Fruit fly (Drosophila melanogaster) whole organism, embryonic: ENCODE results near the gene Atat.

ENCODE experiments used
- CG10209 ChIP-seq: fragments of 200-800 bp; sonication (Bioruptor generic); optimal IDR thresholded peaks from 3 replicates; lab custom pipeline; 2017; ENCODE audit warnings: missing biosample characterization, mild to moderate bottlenecking, missing genetic modification characterization, missing genetic modification reagents
- CG11093 ChIP-seq: fragments of 200-800 bp; sonication (Bioruptor generic); IDR thresholded peaks from 3 replicates; pipeline ENCODE4 v1.3.6; 2022; ENCODE audit warnings: missing biosample characterization, missing genetic modification characterization
- CG11456 ChIP-seq: fragments of 200-800 bp; sonication (Bioruptor generic); IDR thresholded peaks from 3 replicates; pipeline ENCODE4 v1.3.6; 2022; ENCODE audit warnings: missing biosample characterization, missing genetic modification characterization
- CG13296 ChIP-seq: fragments of 200-800 bp; sonication (Bioruptor generic); optimal IDR thresholded peaks from 3 replicates; lab custom pipeline; 2018; ENCODE audit warnings: missing biosample characterization, mild to moderate bottlenecking, missing genetic modification characterization
- CG13775 ChIP-seq: fragments of 200-800 bp; sonication (Bioruptor generic); optimal IDR thresholded peaks from 3 replicates; lab custom pipeline; 2017; ENCODE audit warnings: missing biosample characterization, mild to moderate bottlenecking, missing genetic modification characterization
- CG14050 ChIP-seq: fragments of 200-800 bp; sonication (Bioruptor generic); IDR thresholded peaks from 3 replicates; pipeline ENCODE4 v1.3.6; 2022; ENCODE audit warnings: missing biosample characterization, missing genetic modification characterization
- CG15011 ChIP-seq: fragments of 200-800 bp; sonication (Bioruptor generic); optimal IDR thresholded peaks from 3 replicates; lab custom pipeline; 2018; ENCODE audit warnings: missing biosample characterization, mild to moderate bottlenecking, missing genetic modification characterization
- CG15269 ChIP-seq: fragments of 200-800 bp; sonication (Bioruptor generic); optimal IDR thresholded peaks from 2 replicates; lab custom pipeline; 2018; ENCODE audit warnings: missing biosample characterization, mild to moderate bottlenecking, missing genetic modification characterization, moderate library complexity
- CG30403 ChIP-seq: fragments of 200-800 bp; sonication (Bioruptor generic); optimal IDR thresholded peaks from 3 replicates; lab custom pipeline; 2016; ENCODE audit warnings: missing biosample characterization, missing genetic modification characterization
- CG30431 ChIP-seq: fragments of 200-800 bp; sonication (Bioruptor generic); optimal IDR thresholded peaks from 2 replicates; lab custom pipeline; 2017; ENCODE audit warnings: missing biosample characterization, missing genetic modification characterization
- CG32532 ChIP-seq: fragments of 200-800 bp; sonication (Bioruptor generic); IDR thresholded peaks from 2 replicates; pipeline ENCODE4 v1.3.6; 2022; ENCODE audit warnings: missing biosample characterization, missing genetic modification characterization
- CG32767 ChIP-seq: fragments of 200-800 bp; sonication (Bioruptor generic); IDR thresholded peaks from 2 replicates; pipeline ENCODE4 v1.3.6; 2022; ENCODE audit warnings: missing biosample characterization, missing genetic modification characterization
- CG3281 ChIP-seq: fragments of 200-800 bp; sonication (Bioruptor generic); optimal IDR thresholded peaks from 3 replicates; lab custom pipeline; 2017; ENCODE audit warnings: missing biosample characterization, mild to moderate bottlenecking, missing genetic modification characterization
- CG42726 ChIP-seq: fragments of 200-800 bp; sonication (Bioruptor generic); IDR thresholded peaks from 2 replicates; pipeline ENCODE4 v1.3.6; 2022; ENCODE audit warnings: missing biosample characterization, missing genetic modification characterization; ENCODE audit not compliant: partially characterized antibody
- CG43689 ChIP-seq: fragments of 200-800 bp; sonication (Bioruptor generic); IDR thresholded peaks from 2 replicates; pipeline ENCODE4 v1.3.6; 2022; ENCODE audit warnings: missing biosample characterization, missing genetic modification characterization
- CG5953 ChIP-seq: fragments of 200-800 bp; sonication (Bioruptor generic); IDR thresholded peaks from 2 replicates; pipeline ENCODE4 v1.3.6; 2022; ENCODE audit warnings: missing biosample characterization, missing genetic modification characterization
- CG6175 ChIP-seq: fragments of 200-800 bp; sonication (Bioruptor generic); IDR thresholded peaks from 3 replicates; pipeline ENCODE4 v1.3.6; 2022; ENCODE audit warnings: missing biosample characterization, missing genetic modification characterization
- CG6854 ChIP-seq: fragments of 200-800 bp; sonication (Bioruptor generic); optimal IDR thresholded peaks from 3 replicates; lab custom pipeline; 2017; ENCODE audit warnings: missing biosample characterization, mild to moderate bottlenecking, missing genetic modification characterization
- CG7271 ChIP-seq: fragments of 200-800 bp; sonication (Bioruptor generic); optimal IDR thresholded peaks from 2 replicates; lab custom pipeline; 2018; ENCODE audit warnings: missing biosample characterization, mild to moderate bottlenecking, missing genetic modification characterization, moderate library complexity
- Chrac-16 ChIP-seq: fragments of 200-800 bp; sonication (Bioruptor generic); optimal IDR thresholded peaks from 3 replicates; lab custom pipeline; 2016; ENCODE audit warnings: missing biosample characterization, missing genetic modification characterization
- Dek ChIP-seq: fragments of 200-800 bp; sonication (Bioruptor generic); optimal IDR thresholded peaks from 3 replicates; lab custom pipeline; 2019; ENCODE audit warnings: missing biosample characterization, mild to moderate bottlenecking, missing genetic modification characterization, moderate library complexity
- Doc3 ChIP-seq: fragments of 200-800 bp; sonication (Bioruptor generic); IDR thresholded peaks from 3 replicates; pipeline ENCODE4 v1.3.6; 2022; ENCODE audit warnings: missing biosample characterization, missing genetic modification characterization; ENCODE audit not compliant: partially characterized antibody
- Dp ChIP-seq: fragments of 200-800 bp; sonication (Bioruptor generic); optimal IDR thresholded peaks from 2 replicates; lab custom pipeline; 2018; ENCODE audit warnings: missing biosample characterization, mild to moderate bottlenecking, missing genetic modification characterization, moderate library complexity
- Drgx ChIP-seq: fragments of 200-800 bp; sonication (Bioruptor generic); IDR thresholded peaks from 2 replicates; pipeline ENCODE4 v1.3.6; 2022; ENCODE audit warnings: missing biosample characterization, missing genetic modification characterization
- Hey ChIP-seq: fragments of 200-800 bp; sonication (Bioruptor generic); optimal IDR thresholded peaks from 3 replicates; lab custom pipeline; 2018; ENCODE audit warnings: missing biosample characterization, mild to moderate bottlenecking, missing genetic modification characterization
- HmgZ ChIP-seq: fragments of 200-800 bp; sonication (Bioruptor generic); optimal IDR thresholded peaks from 2 replicates; lab custom pipeline; 2018; ENCODE audit warnings: missing biosample characterization, mild to moderate bottlenecking, missing genetic modification characterization
- Oaz ChIP-seq: fragments of 200-800 bp; sonication (Bioruptor generic); IDR thresholded peaks from 2 replicates; pipeline ENCODE4 v1.3.6; 2022; ENCODE audit warnings: missing biosample characterization, missing genetic modification characterization
- Rfx ChIP-seq: fragments of 200-800 bp; sonication (Bioruptor generic); IDR thresholded peaks from 2 replicates; pipeline ENCODE4 v1.3.6; 2022; ENCODE audit warnings: missing biosample characterization, missing genetic modification characterization
- Tbp ChIP-seq: fragments of >200 bp; optimal IDR thresholded peaks from 2 replicates; lab custom pipeline; 2018; ENCODE audit warnings: missing biosample characterization, missing genetic modification characterization
- ab ChIP-seq: fragments of 200-800 bp; sonication (Bioruptor generic); optimal IDR thresholded peaks from 2 replicates; lab custom pipeline; 2016; ENCODE audit warnings: missing biosample characterization, missing genetic modification characterization
- ap ChIP-seq: fragments of 200-800 bp; sonication (Bioruptor generic); IDR thresholded peaks from 2 replicates; pipeline ENCODE4 v1.3.6; 2022; ENCODE audit warnings: missing biosample characterization, missing genetic modification characterization
- bowl ChIP-seq: fragments of 200-800 bp; sonication (Bioruptor generic); IDR thresholded peaks from 2 replicates; pipeline ENCODE4 v1.3.6; 2022; ENCODE audit warnings: missing biosample characterization, missing genetic modification characterization
- btn ChIP-seq: fragments of 200-800 bp; sonication (Bioruptor generic); optimal IDR thresholded peaks from 2 replicates; lab custom pipeline; 2016; ENCODE audit warnings: missing biosample characterization, missing genetic modification characterization
- da ChIP-seq: fragments of 200-800 bp; sonication (Bioruptor generic); optimal IDR thresholded peaks from 2 replicates; lab custom pipeline; 2016; ENCODE audit warnings: missing biosample characterization, missing genetic modification characterization
- dm ChIP-seq: fragments of 200-800 bp; sonication (Bioruptor generic); optimal IDR thresholded peaks from 3 replicates; lab custom pipeline; 2016; ENCODE audit warnings: missing biosample characterization, missing genetic modification characterization
- fu2 ChIP-seq: fragments of 200-800 bp; sonication (Bioruptor generic); optimal IDR thresholded peaks from 2 replicates; lab custom pipeline; 2016; ENCODE audit warnings: missing biosample characterization, missing genetic modification characterization
- gce ChIP-seq: fragments of 200-800 bp; sonication (Bioruptor generic); IDR thresholded peaks from 3 replicates; pipeline ENCODE4 v1.3.6; 2022; ENCODE audit warnings: missing biosample characterization, missing genetic modification characterization
- gfzf ChIP-seq: fragments of 200-800 bp; sonication (Bioruptor generic); optimal IDR thresholded peaks from 2 replicates; lab custom pipeline; 2016; ENCODE audit warnings: missing biosample characterization, mild to moderate bottlenecking, missing genetic modification characterization, moderate library complexity
- grn ChIP-seq: fragments of 200-800 bp; sonication (Bioruptor generic); optimal IDR thresholded peaks from 3 replicates; lab custom pipeline; 2017; ENCODE audit warnings: missing biosample characterization, missing genetic modification characterization
- gro ChIP-seq: fragments of 200-800 bp; sonication (Bioruptor generic); optimal IDR thresholded peaks from 2 replicates; lab custom pipeline; 2016; ENCODE audit warnings: missing biosample characterization, missing genetic modification characterization
- kah ChIP-seq: fragments of 200-800 bp; sonication (Bioruptor generic); optimal IDR thresholded peaks from 2 replicates; lab custom pipeline; 2018; ENCODE audit warnings: missing biosample characterization, mild to moderate bottlenecking, missing genetic modification characterization
- lbe ChIP-seq: fragments of 200-800 bp; sonication (Bioruptor generic); optimal IDR thresholded peaks from 2 replicates; lab custom pipeline; 2016; ENCODE audit warnings: missing biosample characterization, mild to moderate bottlenecking, missing genetic modification characterization
- lola ChIP-seq, 3 experiments: fragments of >200 bp in 2 of 3; fragments of 200-800 bp in 1 of 3; sonication (Bioruptor generic) in 1 of 3; optimal IDR thresholded peaks; 2 replicates each; lab custom pipeline; 2017 to 2019; ENCODE audit warnings: missing biosample characterization in 3 of 3, missing genetic modification characterization in 3 of 3, mild to moderate bottlenecking in 1 of 3, moderate library complexity in 1 of 3
- mam ChIP-seq: fragments of 200-800 bp; sonication (Bioruptor generic); optimal IDR thresholded peaks from 3 replicates; lab custom pipeline; 2016; ENCODE audit warnings: missing biosample characterization, missing genetic modification characterization
- phol ChIP-seq: fragments of 200-800 bp; sonication (Bioruptor generic); optimal IDR thresholded peaks from 3 replicates; lab custom pipeline; 2018; ENCODE audit warnings: missing biosample characterization, mild to moderate bottlenecking, missing genetic modification characterization, moderate library complexity
- row ChIP-seq: fragments of 200-800 bp; sonication (Bioruptor generic); IDR thresholded peaks from 3 replicates; pipeline ENCODE4 v1.3.6; 2022; ENCODE audit warnings: missing biosample characterization, missing genetic modification characterization
- sob ChIP-seq: fragments of 200-800 bp; sonication (Bioruptor generic); IDR thresholded peaks from 2 replicates; pipeline ENCODE4 v1.3.6; 2022; ENCODE audit warnings: missing biosample characterization, missing genetic modification characterization
- wor ChIP-seq: fragments of 200-800 bp; sonication (Bioruptor generic); IDR thresholded peaks from 2 replicates; pipeline ENCODE4 v1.3.6; 2022; ENCODE audit warnings: missing biosample characterization, missing genetic modification characterization
- z ChIP-seq: fragments of 200-800 bp; sonication (Bioruptor generic); IDR thresholded peaks from 3 replicates; pipeline ENCODE4 v1.3.6; 2022; ENCODE audit warnings: missing biosample characterization, missing genetic modification characterization
- zfh1 ChIP-seq: fragments of 200-800 bp; sonication (Bioruptor generic); IDR thresholded peaks from 3 replicates; pipeline ENCODE4 v1.3.6; 2022; ENCODE audit warnings: missing biosample characterization, missing genetic modification characterization

The Atat gene

DNA sequence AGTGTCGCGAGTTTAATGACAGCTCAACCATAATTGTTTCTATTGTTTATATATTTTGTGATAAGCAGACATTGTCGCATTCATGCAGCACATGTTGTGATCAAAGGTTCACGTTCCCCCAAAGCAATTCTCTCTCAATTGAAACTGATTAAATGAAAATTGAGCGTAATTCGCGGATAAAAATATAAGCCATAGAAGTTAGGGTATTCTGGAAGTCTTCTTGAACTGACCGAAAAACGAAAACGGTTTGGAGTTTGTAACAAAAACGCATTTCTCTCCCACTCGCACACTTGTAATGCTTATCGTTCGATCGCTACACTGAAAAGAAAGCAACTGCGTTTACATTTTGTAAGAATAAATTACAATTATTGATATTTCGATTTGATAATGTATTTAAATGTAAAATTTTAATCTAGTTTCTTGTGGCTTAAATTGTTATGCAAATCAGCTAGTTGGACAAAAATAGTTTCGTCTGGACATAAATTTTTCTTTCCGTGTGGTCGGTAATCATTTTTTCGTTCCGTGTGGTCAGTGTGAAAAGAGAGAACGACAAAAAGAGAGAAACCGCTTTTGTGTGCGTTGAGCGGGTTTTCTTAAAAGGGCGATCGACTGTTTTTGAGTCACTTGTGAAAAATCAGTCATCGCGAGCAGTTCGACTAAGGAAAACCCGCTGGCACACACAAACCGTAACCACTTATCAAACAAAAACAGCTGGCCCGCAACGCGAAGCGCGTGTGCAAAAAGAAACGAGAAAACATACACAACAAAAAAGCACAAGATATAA, 3.7 kb downstream of the Atat start, which contains the start of gene aay (continued):
- TF ChIP-seq lola (GFP tag; optimal IDR thresholded peaks at IDR 0.05; lab: Kevin White, UChicago) (peak in 1 of 3 experiments; percentile 99), Hey (tag; lab: Kevin White, UChicago) (peak; percentile 79), Drgx (peak; percentile 98), CG13775 (GFP tag; lab: Kevin White, UChicago) (peak; percentile 99), Dp (GFP tag; lab: Kevin White, UChicago) (peak; percentile 21), gce (GFP tag; lab: Robert Waterston, UW) (peak; percentile 94), CG3281 (GFP tag; lab: Kevin White, UChicago) (peak; percentile 98), fu2 (peak; percentile 96), mam (peak; percentile 97), CG11093 (GFP tag; lab: Robert Waterston, UW) (peak; percentile 97), ab (GFP tag; lab: Kevin White, UChicago) (peak; percentile 82), CG32767 (GFP tag; lab: Robert Waterston, UW) (peak; percentile 96), gro (GFP tag; lab: Kevin White, UChicago) (peak; percentile 98), Tbp (GFP tag; lab: Kevin White, UChicago) (no peak), zfh1 (peak; percentile 99), CG10209 (GFP tag; lab: Kevin White, UChicago) (peak; percentile 99), Dek (peak; percentile 99), CG32532 (GFP tag; lab: Robert Waterston, UW) (peak; percentile 98), sob (peak; percentile 99), btn (GFP tag; lab: Kevin White, UChicago) (peak; percentile 96), CG43689 (GFP tag; lab: Robert Waterston, UW) (peak; percentile 90), CG30403 (GFP tag; lab: Kevin White, UChicago) (peak; percentile 99), CG42726 (GFP tag; lab: Robert Waterston, UW) (no peak; the same call in 1 of the 2 replicates), Doc3 (no peak), Rfx (peak; percentile 99), CG6854 (GFP tag; lab: Kevin White, UChicago) (peak; percentile 98), Chrac-16 (GFP tag; lab: Kevin White, UChicago) (peak; percentile 99), da (peak; percentile 94), dm (GFP tag; lab: Kevin White, UChicago) (peak; percentile 96), wor (GFP tag; lab: Robert Waterston, UW) (peak; percentile 97), CG6175 (GFP tag; lab: Robert Waterston, UW) (peak; percentile 95), z (peak; percentile 88), ap (peak; percentile 97), CG13296 (GFP tag; lab: Kevin White, UChicago) (peak; percentile 99), CG14050 (GFP tag; lab: Robert Waterston, UW) (peak; percentile 97), CG5953 (GFP tag; lab: Robert Waterston, UW) (peak; percentile 97), Oaz (GFP tag; lab: Robert Waterston, UW) (peak; percentile 96), CG30431 (GFP tag; lab: Kevin White, UChicago) (peak; percentile 98), lbe (GFP tag; lab: Kevin White, UChicago) (peak; percentile 97), CG7271 (tag; lab: Kevin White, UChicago) (peak; percentile 96), grn (GFP tag; lab: Kevin White, UChicago) (peak; percentile 100), row (GFP tag; lab: Robert Waterston, UW) (peak; percentile 99), phol (tag; lab: Kevin White, UChicago) (peak; percentile 99), CG11456 (GFP tag; lab: Robert Waterston, UW) (peak; percentile 98), CG15269 (tag; lab: Kevin White, UChicago) (peak; percentile 99), CG15011 (GFP tag; lab: Kevin White, UChicago) (peak; percentile 98), kah (peak; percentile 97), bowl (peak; percentile 96), gfzf (peak; percentile 29), HmgZ (tag; lab: Kevin White, UChicago) (peak; percentile 99)
